3 worm cellular contexts compared by ENCODE assay signal in genomic region chrV:16047052-16047451, ce11.
TF ChIP-seq lines count a peak whose summit lies in the region.

No protein-coding gene starts in this region.

TF ChIP-seq in whole organism, L4 larva, 104 proteins besides CTCF, POLR2A, EP300 and RAD21:
- TF ChIP-seq ZK546.5 (tag; optimal IDR thresholded peaks at IDR 0.05; lab: Kevin White, UChicago) (no peak), php-3 (GFP tag; IDR thresholded peaks at IDR 0.05; lab: Robert Waterston, UW) (no peak), ceh-32 (tag; optimal IDR thresholded peaks at IDR 0.05; lab: Kevin White, UChicago; ENCODE audit: poor library complexity) (no peak), nhr-28 (tag; optimal IDR thresholded peaks at IDR 0.05; lab: Kevin White, UChicago) (no peak), set-16 (GFP tag; IDR thresholded peaks at IDR 0.05; lab: Robert Waterston, UW) (peak; percentile 90)

TF ChIP-seq in whole organism, early embryonic, 17 proteins besides CTCF, POLR2A, EP300 and RAD21:
- TF ChIP-seq ama-1 (optimal IDR thresholded peaks at IDR 0.05; lab: Kevin White, UChicago) (no peak), tbx-11 (GFP tag; IDR thresholded peaks at IDR 0.05; lab: Robert Waterston, UW) (0 out of 2 replicates have a peak, but pooled peaks have one; percentile 7)

TF ChIP-seq in whole organism, young adult, 124 proteins besides CTCF, POLR2A, EP300 and RAD21:
- TF ChIP-seq snpc-4 (GFP tag; optimal IDR thresholded peaks at IDR 0.05; lab: Kevin White, UChicago) (no peak), snpc-4 (tag; optimal IDR thresholded peaks at IDR 0.05; lab: Kevin White, UChicago) (no peak), Y53G8AR.9 (GFP tag; conservative IDR thresholded peaks at IDR 0.05; lab: Robert Waterston, UW) (no peak), let-607 (tag; optimal IDR thresholded peaks at IDR 0.05; lab: Kevin White, UChicago) (no peak), egrh-3 (GFP tag; IDR thresholded peaks at IDR 0.05; lab: Robert Waterston, UW) (peak; percentile 77; the same call in 1 of the 2 replicates), lsl-1 (GFP tag; optimal IDR thresholded peaks at IDR 0.05; lab: Kevin White, UChicago) (no peak)
